Worm (Caenorhabditis elegans): ENCODE data around the gene C42D4.3.

The C42D4.3 gene

DNA sequence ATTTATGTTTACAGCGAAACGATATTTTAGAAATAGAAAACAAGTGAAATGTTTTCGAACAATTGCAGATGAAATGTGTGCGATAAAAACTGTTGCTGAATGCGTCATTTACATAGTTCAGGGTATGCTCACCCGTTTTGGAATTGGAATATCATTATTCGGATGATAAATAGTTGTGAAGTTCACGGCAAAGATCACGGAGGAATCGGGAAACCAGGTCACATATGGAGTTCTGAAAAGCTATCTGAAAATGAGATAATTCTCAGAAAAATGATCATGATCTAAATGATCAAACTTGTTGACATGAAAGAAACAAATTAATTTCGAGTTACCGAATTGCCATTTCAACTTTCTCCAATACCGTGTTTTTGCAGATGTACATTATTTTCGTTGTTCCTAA, 16.7 kb downstream of the C42D4.3 start, which contains the start of gene best-16 (continued):
- no peak for TF ChIP-seq saeg-2 (GFP tag; IDR thresholded peaks at IDR 0.05)
- no peak for TF ChIP-seq lin-13 (GFP tag; optimal IDR thresholded peaks at IDR 0.05)
- TF ChIP-seq hlh-11 (tag; optimal IDR thresholded peaks at IDR 0.05), result no peak

DNA sequence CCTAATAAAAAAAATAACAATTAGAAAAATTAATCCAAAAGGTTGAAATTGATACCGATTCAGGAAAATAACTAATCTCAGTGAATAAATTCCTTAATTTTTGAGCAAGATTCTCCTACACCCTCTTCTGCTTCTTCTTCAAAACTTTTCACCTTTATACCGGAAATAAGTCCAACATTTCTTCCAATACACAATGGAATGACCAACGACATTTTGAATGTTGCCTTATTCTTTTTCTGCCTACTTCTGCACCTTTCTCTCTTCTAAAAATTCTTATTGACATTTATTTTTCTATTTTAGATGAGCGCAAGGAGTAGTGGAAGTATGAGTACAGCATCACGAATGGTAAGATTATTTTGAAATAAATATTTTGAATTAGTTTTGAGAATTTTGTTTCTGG, 17.8 kb downstream of the C42D4.3 start, which contains the start of gene unc-8:
unc-8 (plus strand) TSS at position 301 of the 400 bp plus-strand sequence.
- TF ChIP-seq gei-8 (GFP tag; optimal IDR thresholded peaks at IDR 0.05), result no peak
- no peak for TF ChIP-seq mes-2 (tag; optimal IDR thresholded peaks at IDR 0.05; ENCODE audit: poor library complexity, severe bottlenecking)
- no peak for TF ChIP-seq Y75B8A.6 (GFP tag; IDR thresholded peaks at IDR 0.05)
- no peak for TF ChIP-seq lin-29 (GFP tag; IDR thresholded peaks at IDR 0.05)
- no peak for TF ChIP-seq T26A8.4 (GFP tag; IDR thresholded peaks at IDR 0.05)
- no peak for TF ChIP-seq T20F7.1 (GFP tag; optimal IDR thresholded peaks at IDR 0.05)
- no peak for TF ChIP-seq F44E2.7 (GFP tag; IDR thresholded peaks at IDR 0.05)
- TF ChIP-seq php-3 (GFP tag; IDR thresholded peaks at IDR 0.05), result no peak
- TF ChIP-seq ama-1 (optimal IDR thresholded peaks at IDR 0.05), result no peak
- TF ChIP-seq ZK337.2 (GFP tag; IDR thresholded peaks at IDR 0.05), result no peak
- no peak for TF ChIP-seq ZK546.5 (tag; optimal IDR thresholded peaks at IDR 0.05)
- TF ChIP-seq ces-1 (GFP tag; optimal IDR thresholded peaks at IDR 0.05), result no peak
- TF ChIP-seq lin-38 (GFP tag; IDR thresholded peaks at IDR 0.05), result no peak
- no peak for TF ChIP-seq dmd-6 (GFP tag; IDR thresholded peaks at IDR 0.05)

DNA sequence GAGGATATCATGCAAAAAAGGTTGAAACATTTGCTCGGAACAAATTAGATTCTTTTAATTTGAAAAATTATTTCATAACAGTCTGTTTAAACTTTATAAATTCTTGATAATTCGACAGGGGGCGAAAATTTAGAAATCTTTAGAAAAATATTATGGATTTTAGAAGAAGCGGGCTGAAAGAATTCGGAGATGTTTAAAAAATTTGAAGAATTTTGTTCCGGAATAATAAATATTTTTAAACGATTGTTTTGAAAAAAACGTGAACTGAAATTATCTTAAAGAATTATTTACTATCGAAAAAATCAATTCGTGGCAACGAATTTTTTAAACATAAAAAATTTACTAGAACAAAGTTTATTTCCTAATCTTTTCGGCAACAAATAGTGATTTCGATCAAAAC, 24.7 kb downstream of the C42D4.3 start, which contains the start of gene R13A1.3:
R13A1.3 (plus strand) TSS at position 301 of the 400 bp plus-strand sequence.
- TF ChIP-seq nhr-76 (tag; optimal IDR thresholded peaks at IDR 0.05) (no peak), ZK546.5 (tag; optimal IDR thresholded peaks at IDR 0.05) (no peak), daf-12 (tag; optimal IDR thresholded peaks at IDR 0.05) (no peak), tra-1 (GFP tag; IDR thresholded peaks at IDR 0.05) (no peak), dmd-6 (GFP tag; IDR thresholded peaks at IDR 0.05) (no peak), egl-27 (tag; optimal IDR thresholded peaks at IDR 0.05) (no peak), nhr-111 (GFP tag; optimal IDR thresholded peaks at IDR 0.05) (no peak), nhr-6 (tag; optimal IDR thresholded peaks at IDR 0.05) (no peak), ztf-7 (tag; optimal IDR thresholded peaks at IDR 0.05) (no peak)

DNA sequence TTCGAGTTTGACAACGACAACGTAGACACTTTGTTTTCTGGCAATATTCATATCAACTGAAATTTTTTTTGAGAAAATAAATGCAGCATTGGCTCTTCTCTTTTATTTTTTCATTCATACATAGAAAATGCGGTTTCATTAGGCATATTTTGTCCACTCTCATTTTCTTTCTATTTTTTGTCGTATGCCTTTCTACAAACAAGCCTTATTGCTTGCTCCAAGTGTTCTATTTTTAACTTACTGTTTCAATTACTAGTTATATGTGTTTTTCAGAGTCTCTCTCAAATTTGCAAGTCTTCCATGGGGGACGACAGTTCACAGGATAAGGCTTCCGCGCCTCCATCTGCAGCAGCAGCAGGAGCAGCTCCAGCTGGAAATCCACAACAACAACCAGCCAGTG, 26.9 kb downstream of the C42D4.3 start, which contains the start of gene kcc-1:
kcc-1 (plus strand) TSS at position 301 of the 400 bp plus-strand sequence.
- TF ChIP-seq ces-1 (GFP tag; optimal IDR thresholded peaks at IDR 0.05), result no peak
- TF ChIP-seq cey-2 (tag; optimal IDR thresholded peaks at IDR 0.05; ENCODE audit: borderline replicate concordance, insufficient read depth), result no peak
- TF ChIP-seq ztf-11 (tag; optimal IDR thresholded peaks at IDR 0.05), result no peak
- TF ChIP-seq saeg-2 (GFP tag; IDR thresholded peaks at IDR 0.05), result no peak
- no peak for TF ChIP-seq nhr-10 (tag; optimal IDR thresholded peaks at IDR 0.05)
- no peak for TF ChIP-seq mes-2 (tag; optimal IDR thresholded peaks at IDR 0.05; ENCODE audit: poor library complexity, severe bottlenecking)
- TF ChIP-seq duxl-1 (tag; optimal IDR thresholded peaks at IDR 0.05; ENCODE audit: poor library complexity), result no peak
- TF ChIP-seq fkh-10 (GFP tag; optimal IDR thresholded peaks at IDR 0.05), result no peak
- no peak for TF ChIP-seq hlh-30 (tag; optimal IDR thresholded peaks at IDR 0.05; ENCODE audit: insufficient read depth)
- TF ChIP-seq unc-39 (tag; optimal IDR thresholded peaks at IDR 0.05), result no peak
- TF ChIP-seq ceh-44 (GFP tag; IDR thresholded peaks at IDR 0.05), result no peak
- no peak for TF ChIP-seq egl-27 (tag; optimal IDR thresholded peaks at IDR 0.05)
- TF ChIP-seq Y5F2A.4 (GFP tag; optimal IDR thresholded peaks at IDR 0.05), result no peak
- TF ChIP-seq nhr-102 (tag; optimal IDR thresholded peaks at IDR 0.05), result no peak
- TF ChIP-seq egl-43 (GFP tag; IDR thresholded peaks at IDR 0.05), result no peak
- no peak for TF ChIP-seq lin-38 (GFP tag; IDR thresholded peaks at IDR 0.05)
- no peak for TF ChIP-seq ceh-62 (tag; optimal IDR thresholded peaks at IDR 0.05)
- TF ChIP-seq pha-4 (GFP tag; IDR thresholded peaks at IDR 0.05), result no peak
- no peak for TF ChIP-seq pha-4 (tag; optimal IDR thresholded peaks at IDR 0.05)
- TF ChIP-seq T20F7.1 (GFP tag; optimal IDR thresholded peaks at IDR 0.05), result no peak

All from whole organism, L4 larva.